Fruit fly (Drosophila melanogaster): ENCODE data around the gene CG14879.

The CG14879 gene

dm6 chr3R:16359098-16359497 is 10.1 kb upstream of the CG14879 start, which contains the start of gene CG17931 (continued):
- TF ChIP-seq CG10565 (GFP tag; optimal IDR thresholded peaks at IDR 0.05): no peak
- TF ChIP-seq sima (GFP tag; optimal IDR thresholded peaks at IDR 0.05): no peak
- TF ChIP-seq knrl (GFP tag; IDR thresholded peaks at IDR 0.05; ENCODE audit: partially characterized antibody): no peak; the same call in 2 of the 3 replicates
- TF ChIP-seq CG9437 (GFP tag; optimal IDR thresholded peaks at IDR 0.05): no peak
- no peak for TF ChIP-seq ash1 (GFP tag; optimal IDR thresholded peaks at IDR 0.05)
- TF ChIP-seq NFAT (GFP tag; IDR thresholded peaks at IDR 0.05): no peak
- TF ChIP-seq Sry-δ (GFP tag; optimal IDR thresholded peaks at IDR 0.05): peak; percentile 49
- TF ChIP-seq hb (GFP tag; IDR thresholded peaks at IDR 0.05; ENCODE audit: partially characterized antibody): no peak
- no peak for TF ChIP-seq Adf1 (GFP tag; IDR thresholded peaks at IDR 0.05)
- TF ChIP-seq Gug (GFP tag; IDR thresholded peaks at IDR 0.05): no peak
- no peak for TF ChIP-seq ATbp (GFP tag; optimal IDR thresholded peaks at IDR 0.05)
- no peak for TF ChIP-seq pum (GFP tag; optimal IDR thresholded peaks at IDR 0.05)
- TF ChIP-seq ro (GFP tag; IDR thresholded peaks at IDR 0.05): no peak
- no peak for TF ChIP-seq pfk (GFP tag; optimal IDR thresholded peaks at IDR 0.05)
- TF ChIP-seq Myb (GFP tag; optimal IDR thresholded peaks at IDR 0.05): peak; percentile 93
- TF ChIP-seq CG6813 (GFP tag; optimal IDR thresholded peaks at IDR 0.05): no peak
- peak; percentile 60 for TF ChIP-seq trem (tag; optimal IDR thresholded peaks at IDR 0.05)
- TF ChIP-seq ac (GFP tag; optimal IDR thresholded peaks at IDR 0.05): no peak
- TF ChIP-seq Fer3 (tag; optimal IDR thresholded peaks at IDR 0.05): no peak
- TF ChIP-seq CG17829 (tag; optimal IDR thresholded peaks at IDR 0.05): peak; percentile 44
- TF ChIP-seq CG11723 (GFP tag; optimal IDR thresholded peaks at IDR 0.05): no peak
- TF ChIP-seq Dek (tag; optimal IDR thresholded peaks at IDR 0.05): no peak
- no peak for TF ChIP-seq hth (optimal IDR thresholded peaks at IDR 0.05)
- no peak for TF ChIP-seq lov (optimal IDR thresholded peaks at IDR 0.05)
- no peak for TF ChIP-seq lov (GFP tag; IDR thresholded peaks at IDR 0.05)
- TF ChIP-seq her (GFP tag; optimal IDR thresholded peaks at IDR 0.05): peak; percentile 100
- TF ChIP-seq Rfx (GFP tag; IDR thresholded peaks at IDR 0.05): no peak
- TF ChIP-seq ftz-f1 (GFP tag; optimal IDR thresholded peaks at IDR 0.05): peak; percentile 10
- TF ChIP-seq run (tag; optimal IDR thresholded peaks at IDR 0.05): no peak
- TF ChIP-seq CTCF (GFP tag; optimal IDR thresholded peaks at IDR 0.05): no peak
- no peak for TF ChIP-seq cato (GFP tag; optimal IDR thresholded peaks at IDR 0.05; ENCODE audit: borderline replicate concordance)
- no peak for TF ChIP-seq Hmx (GFP tag; optimal IDR thresholded peaks at IDR 0.05)
- TF ChIP-seq CG12744 (GFP tag; optimal IDR thresholded peaks at IDR 0.05): no peak
- TF ChIP-seq tap (tag; optimal IDR thresholded peaks at IDR 0.05): peak; percentile 31
- TF ChIP-seq ab (GFP tag; optimal IDR thresholded peaks at IDR 0.05): no peak
- TF ChIP-seq CG2199 (GFP tag; IDR thresholded peaks at IDR 0.05): peak; percentile 78
- TF ChIP-seq YL-1 (GFP tag; optimal IDR thresholded peaks at IDR 0.05): peak; percentile 62
- TF ChIP-seq CG33213 (GFP tag; optimal IDR thresholded peaks at IDR 0.05): peak; percentile 35
- TF ChIP-seq kah (GFP tag; optimal IDR thresholded peaks at IDR 0.05): no peak
- no peak for TF ChIP-seq CG9817 (tag; optimal IDR thresholded peaks at IDR 0.05)
- TF ChIP-seq CG10543 (GFP tag; optimal IDR thresholded peaks at IDR 0.05): no peak
- TF ChIP-seq Hsf (GFP tag; optimal IDR thresholded peaks at IDR 0.05): no peak
- TF ChIP-seq vfl (GFP tag; optimal IDR thresholded peaks at IDR 0.05): peak; percentile 21
- peak; percentile 27 for TF ChIP-seq CrebB (tag; optimal IDR thresholded peaks at IDR 0.05)
- TF ChIP-seq CG16779 (GFP tag; IDR thresholded peaks at IDR 0.05): no peak
- TF ChIP-seq Mad (GFP tag; optimal IDR thresholded peaks at IDR 0.05): no peak
- TF ChIP-seq fru (optimal IDR thresholded peaks at IDR 0.05): no peak
- TF ChIP-seq CG16815 (GFP tag; optimal IDR thresholded peaks at IDR 0.05): no peak
- TF ChIP-seq CoRest (tag; optimal IDR thresholded peaks at IDR 0.05): peak; percentile 35
- TF ChIP-seq wdn (GFP tag; IDR thresholded peaks at IDR 0.05): no peak
- TF ChIP-seq CG13894 (tag; optimal IDR thresholded peaks at IDR 0.05): no peak
- TF ChIP-seq GATAe (GFP tag; conservative IDR thresholded peaks at IDR 0.05): no peak
- TF ChIP-seq CG14965 (GFP tag; optimal IDR thresholded peaks at IDR 0.05; ENCODE audit: borderline replicate concordance): no peak
